Fruit fly (Drosophila melanogaster): ENCODE measurements around the gene CG7857.
A peak's percentile ranks its signal among the peaks of the same experiment; 100 is the strongest.

Gene CG7857

DNA sequence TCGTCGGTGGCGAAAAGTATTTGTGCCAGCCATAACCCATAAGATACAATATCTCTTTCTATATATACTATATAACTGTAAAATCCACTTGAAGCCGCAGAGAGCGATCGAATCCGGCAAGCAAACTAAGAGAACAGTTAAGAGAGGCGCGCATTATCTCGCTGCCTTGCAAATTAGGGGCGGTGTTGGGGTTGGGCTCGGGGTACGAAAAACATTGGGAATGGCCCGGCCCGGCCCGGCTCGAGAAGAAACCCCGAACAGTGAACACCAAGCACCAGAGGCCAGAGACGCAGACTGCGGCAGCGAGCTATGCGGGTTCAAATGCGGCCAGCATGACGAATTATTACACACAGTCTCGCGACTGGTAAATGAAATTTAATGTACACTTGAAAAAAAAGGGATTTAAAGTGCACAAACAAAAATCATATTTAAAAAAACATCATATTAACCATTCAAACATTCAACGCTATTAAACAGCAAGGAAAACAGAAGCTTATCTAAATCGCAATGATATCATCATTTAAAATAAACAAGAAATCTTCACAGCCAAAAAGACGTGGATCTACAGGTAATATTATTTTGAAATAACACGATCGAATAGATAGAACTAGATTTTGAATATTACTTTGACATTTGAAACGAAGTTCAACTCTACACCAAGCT lies 27.8 kb upstream of the CG7857 start (continued):
- TF ChIP-seq Pdp1 (GFP tag; optimal IDR thresholded peaks at IDR 0.05) (peak in 1 of 2 experiments; percentile 32), nmo (GFP tag; optimal IDR thresholded peaks at IDR 0.05) (peak; percentile 16), jumu (GFP tag; optimal IDR thresholded peaks at IDR 0.05) (no peak), CG11093 (GFP tag; IDR thresholded peaks at IDR 0.05) (no peak), HLH3B (GFP tag; IDR thresholded peaks at IDR 0.05) (no peak; the same call in 1 of the 2 replicates), CG8388 (GFP tag; optimal IDR thresholded peaks at IDR 0.05) (no peak), Vsx1 (GFP tag; optimal IDR thresholded peaks at IDR 0.05) (no peak), mirr (GFP tag; optimal IDR thresholded peaks at IDR 0.05) (peak; percentile 15), CG18011 (GFP tag; optimal IDR thresholded peaks at IDR 0.05) (no peak), CG13296 (GFP tag; optimal IDR thresholded peaks at IDR 0.05) (no peak), MESR4 (GFP tag; optimal IDR thresholded peaks at IDR 0.05) (no peak), oc (tag; optimal IDR thresholded peaks at IDR 0.05) (peak; percentile 16), CG9817 (tag; optimal IDR thresholded peaks at IDR 0.05) (peak; percentile 20), slou (GFP tag; optimal IDR thresholded peaks at IDR 0.05) (no peak), CG2129 (GFP tag; IDR thresholded peaks at IDR 0.05; ENCODE audit: partially characterized antibody) (no peak), CG12155 (GFP tag; optimal IDR thresholded peaks at IDR 0.05) (peak; percentile 4), pfk (GFP tag; optimal IDR thresholded peaks at IDR 0.05) (no peak), nau (GFP tag; optimal IDR thresholded peaks at IDR 0.05) (no peak), CG12219 (GFP tag; optimal IDR thresholded peaks at IDR 0.05) (no peak), CG6765 (GFP tag; optimal IDR thresholded peaks at IDR 0.05) (no peak), mam (GFP tag; optimal IDR thresholded peaks at IDR 0.05) (peak; percentile 36), hb (GFP tag; IDR thresholded peaks at IDR 0.05; ENCODE audit: partially characterized antibody) (no peak), h (optimal IDR thresholded peaks at IDR 0.05) (no peak), Hand (GFP tag; optimal IDR thresholded peaks at IDR 0.05) (no peak), CG4360 (GFP tag; IDR thresholded peaks at IDR 0.05) (no peak), crp (GFP tag; optimal IDR thresholded peaks at IDR 0.05) (no peak), CG12769 (tag; optimal IDR thresholded peaks at IDR 0.05) (peak; percentile 68), CG10321 (GFP tag; IDR thresholded peaks at IDR 0.05) (no peak), gsb-n (tag; optimal IDR thresholded peaks at IDR 0.05) (peak; percentile 73), usp (GFP tag; optimal IDR thresholded peaks at IDR 0.05) (no peak), ro (GFP tag; IDR thresholded peaks at IDR 0.05) (no peak), sens (GFP tag) (peak; percentile 84), CG13123 (GFP tag; optimal IDR thresholded peaks at IDR 0.05) (no peak), CG5245 (GFP tag; optimal IDR thresholded peaks at IDR 0.05) (no peak), croc (GFP tag; conservative IDR thresholded peaks at IDR 0.05) (no peak), fru (optimal IDR thresholded peaks at IDR 0.05) (no peak), gcm (GFP tag; optimal IDR thresholded peaks at IDR 0.05) (peak; percentile 79), CG11560 (tag; IDR thresholded peaks at IDR 0.05) (no peak), CG4707 (GFP tag; optimal IDR thresholded peaks at IDR 0.05) (no peak), CG31224 (GFP tag; IDR thresholded peaks at IDR 0.05) (no peak), cato (GFP tag; optimal IDR thresholded peaks at IDR 0.05; ENCODE audit: borderline replicate concordance) (no peak), crc (GFP tag; optimal IDR thresholded peaks at IDR 0.05) (no peak), CG9932 (GFP tag; IDR thresholded peaks at IDR 0.05) (peak; percentile 55), org-1 (GFP tag; optimal IDR thresholded peaks at IDR 0.05) (no peak), CG11085 (GFP tag; IDR thresholded peaks at IDR 0.05) (no peak), CG14667 (GFP tag; IDR thresholded peaks at IDR 0.05) (no peak), odd (GFP tag; optimal IDR thresholded peaks at IDR 0.05) (no peak), NfI (GFP tag; optimal IDR thresholded peaks at IDR 0.05) (no peak), NK7.1 (GFP tag; optimal IDR thresholded peaks at IDR 0.05) (no peak), Bdp1 (GFP tag; optimal IDR thresholded peaks at IDR 0.05) (no peak), trem (tag; optimal IDR thresholded peaks at IDR 0.05) (peak; percentile 43)
